Worm (Caenorhabditis elegans): ENCODE results near the gene ttr-34.

Gene ttr-34

DNA sequence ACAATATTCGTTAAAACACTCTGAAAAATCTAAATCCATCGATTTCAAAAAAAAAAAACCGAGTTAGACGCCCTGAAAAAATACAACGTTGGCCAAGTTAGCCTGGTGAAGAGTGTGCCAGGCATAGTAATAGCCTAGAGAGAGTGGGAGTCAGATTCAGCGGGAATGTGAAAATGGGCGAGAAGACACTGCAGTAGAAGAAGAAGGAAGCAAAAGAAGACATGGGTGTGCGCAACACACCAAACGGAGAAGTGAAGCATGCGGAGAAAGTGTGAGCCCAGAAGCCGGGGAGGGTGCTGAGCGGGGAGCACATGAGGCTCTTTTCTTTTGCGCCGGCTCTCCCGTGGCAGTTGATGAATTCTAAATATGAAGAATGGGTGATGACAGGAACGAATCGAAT, 31.6 kb downstream of the ttr-34 start (continued):
- TF ChIP-seq madf-9 (GFP tag; conservative IDR thresholded peaks at IDR 0.05) (no peak), lin-39 (tag; optimal IDR thresholded peaks at IDR 0.05) (no peak), snpc-1.2 (GFP tag; IDR thresholded peaks at IDR 0.05) (no peak), ceh-44 (GFP tag; IDR thresholded peaks at IDR 0.05) (no peak), hmg-1.1 (GFP tag; IDR thresholded peaks at IDR 0.05) (peak; percentile 59), mdl-1 (tag; optimal IDR thresholded peaks at IDR 0.05) (peak in 1 of 2 experiments; percentile 14), unc-39 (tag; optimal IDR thresholded peaks at IDR 0.05) (no peak), snpc-4 (tag; optimal IDR thresholded peaks at IDR 0.05) (no peak), aha-1 (tag) (peak; percentile 94), spr-1 (tag; optimal IDR thresholded peaks at IDR 0.05) (no peak), nhr-11 (tag; optimal IDR thresholded peaks at IDR 0.05) (peak; percentile 22), hlh-11 (tag; optimal IDR thresholded peaks at IDR 0.05) (no peak), sdz-12 (GFP tag; optimal IDR thresholded peaks at IDR 0.05) (no peak), T20F7.1 (GFP tag; optimal IDR thresholded peaks at IDR 0.05) (no peak), gei-8 (GFP tag; optimal IDR thresholded peaks at IDR 0.05) (no peak), lin-29 (GFP tag; IDR thresholded peaks at IDR 0.05) (no peak), dmd-8 (GFP tag; IDR thresholded peaks at IDR 0.05) (no peak), unc-130 (GFP tag; optimal IDR thresholded peaks at IDR 0.05) (no peak), hlh-30 (tag; optimal IDR thresholded peaks at IDR 0.05; ENCODE audit: insufficient read depth) (peak; percentile 66), ces-1 (GFP tag; optimal IDR thresholded peaks at IDR 0.05) (no peak), rbr-2 (tag; optimal IDR thresholded peaks at IDR 0.05) (peak; percentile 17), lin-38 (GFP tag; IDR thresholded peaks at IDR 0.05) (no peak), nhr-28 (tag; optimal IDR thresholded peaks at IDR 0.05) (no peak), nhr-111 (GFP tag; optimal IDR thresholded peaks at IDR 0.05) (no peak), F44E2.7 (GFP tag; IDR thresholded peaks at IDR 0.05) (no peak), zip-11 (GFP tag; IDR thresholded peaks at IDR 0.05) (no peak), nhr-25 (tag; optimal IDR thresholded peaks at IDR 0.05; ENCODE audit: borderline replicate concordance, insufficient read depth) (no peak), hif-1 (tag; optimal IDR thresholded peaks at IDR 0.05) (no peak)

ce11 chrX:13174437-13174836, 34.8 kb downstream of the ttr-34 start:
- no peak for TF ChIP-seq nhr-42 (GFP tag; IDR thresholded peaks at IDR 0.05)
- no peak for TF ChIP-seq lin-15B (tag; optimal IDR thresholded peaks at IDR 0.05)
- no peak for TF ChIP-seq dmd-6 (GFP tag; IDR thresholded peaks at IDR 0.05)
- no peak for TF ChIP-seq F26F4.8 (GFP tag; conservative IDR thresholded peaks at IDR 0.05)
- no peak for TF ChIP-seq jun-1 (tag; optimal IDR thresholded peaks at IDR 0.05)
- TF ChIP-seq ctbp-1 (GFP tag; IDR thresholded peaks at IDR 0.05) = no peak

DNA sequence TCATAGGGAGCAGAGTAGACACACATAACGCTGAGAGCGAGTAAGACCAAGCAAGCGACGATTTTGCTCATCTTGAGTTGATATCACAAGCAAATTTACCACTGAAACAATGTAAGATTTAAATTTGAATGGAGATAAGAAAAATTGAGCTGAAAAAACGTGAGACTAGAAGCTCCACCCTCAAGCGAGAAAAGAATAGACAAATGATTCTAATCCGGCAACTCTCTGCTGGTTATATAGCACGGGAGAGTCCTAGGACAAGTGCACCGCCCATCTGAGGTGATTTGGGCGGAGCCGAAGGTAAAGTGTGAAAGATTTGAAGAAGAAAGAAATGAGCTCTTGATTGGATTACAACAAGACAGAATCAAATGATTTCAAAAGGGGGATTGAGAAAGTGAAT, 38.8 kb downstream of the ttr-34 start, which contains the start of gene nlp-3:
Gene nlp-3, minus strand, starts transcription at position 101 of the 400 bp plus-strand sequence.
- TF ChIP-seq zip-2 (tag; optimal IDR thresholded peaks at IDR 0.05) (no peak), zip-11 (GFP tag; IDR thresholded peaks at IDR 0.05) (no peak), T20F7.1 (GFP tag; optimal IDR thresholded peaks at IDR 0.05) (no peak), duxl-1 (tag; optimal IDR thresholded peaks at IDR 0.05; ENCODE audit: poor library complexity) (no peak), fkh-10 (GFP tag; optimal IDR thresholded peaks at IDR 0.05) (no peak), ama-1 (optimal IDR thresholded peaks at IDR 0.05) (no peak), egl-43 (GFP tag; IDR thresholded peaks at IDR 0.05) (no peak), pha-4 (GFP tag; IDR thresholded peaks at IDR 0.05) (no peak), pha-4 (tag; optimal IDR thresholded peaks at IDR 0.05) (no peak), lin-39 (tag; optimal IDR thresholded peaks at IDR 0.05) (no peak), spr-1 (tag; optimal IDR thresholded peaks at IDR 0.05) (no peak), nhr-6 (tag; optimal IDR thresholded peaks at IDR 0.05) (no peak), mep-1 (tag; optimal IDR thresholded peaks at IDR 0.05) (no peak), hif-1 (tag; optimal IDR thresholded peaks at IDR 0.05) (no peak), ztf-7 (tag; optimal IDR thresholded peaks at IDR 0.05) (no peak), aha-1 (tag) (no peak), unc-39 (tag; optimal IDR thresholded peaks at IDR 0.05) (no peak)

Data from whole organism, L4 larva.